Fruit fly (Drosophila melanogaster) whole organism, embryonic: ENCODE data around the gene Trim9.
A peak's percentile ranks its signal among the peaks of the same experiment; 100 is the strongest.

Experiments
- Asciz ChIP-seq: fragments of 200-800 bp; sonication (Bioruptor generic); optimal IDR thresholded peaks from 2 replicates; lab custom pipeline; 2017; ENCODE audit warnings: missing biosample characterization, mild to moderate bottlenecking, missing genetic modification characterization, missing genetic modification reagents
- BtbVII ChIP-seq: fragments of 200-800 bp; sonication (Bioruptor generic); optimal IDR thresholded peaks from 3 replicates; lab custom pipeline; 2017; ENCODE audit warnings: missing biosample characterization, mild to moderate bottlenecking, missing genetic modification characterization
- CG10543 ChIP-seq: fragments of 200-800 bp; sonication (Bioruptor generic); optimal IDR thresholded peaks from 3 replicates; lab custom pipeline; 2017; ENCODE audit warnings: missing biosample characterization, mild to moderate bottlenecking, missing genetic modification characterization, moderate library complexity
- CG12071 ChIP-seq: fragments of 200-800 bp; sonication (Bioruptor generic); optimal IDR thresholded peaks from 3 replicates; lab custom pipeline; 2018; ENCODE audit warnings: missing biosample characterization, mild to moderate bottlenecking, missing genetic modification characterization
- CG12769 ChIP-seq: fragments of 200-800 bp; sonication (Bioruptor generic); optimal IDR thresholded peaks from 2 replicates; lab custom pipeline; 2019; ENCODE audit warnings: missing biosample characterization, mild to moderate bottlenecking, missing genetic modification characterization, moderate library complexity
- CG13287 ChIP-seq: fragments of 200-800 bp; sonication (Bioruptor generic); IDR thresholded peaks from 2 replicates; pipeline ENCODE4 v1.3.6; 2022; ENCODE audit warnings: missing biosample characterization, missing genetic modification characterization; ENCODE audit not compliant: partially characterized antibody
- CG14014 ChIP-seq: fragments of 200-800 bp; sonication (Bioruptor generic); IDR thresholded peaks from 2 replicates; pipeline ENCODE4 v1.3.6; 2022; ENCODE audit warnings: missing biosample characterization, missing genetic modification characterization
- CG2199 ChIP-seq: fragments of 200-800 bp; sonication (Bioruptor generic); IDR thresholded peaks from 3 replicates; pipeline ENCODE4 v1.3.6; 2022; ENCODE audit warnings: missing biosample characterization, missing genetic modification characterization
- CG30020 ChIP-seq: fragments of 200-800 bp; optimal IDR thresholded peaks from 2 replicates; lab custom pipeline; 2019; ENCODE audit warnings: missing biosample characterization, mild to moderate bottlenecking, missing genetic modification characterization, moderate library complexity
- CG31224 ChIP-seq: fragments of 200-800 bp; sonication (Bioruptor generic); IDR thresholded peaks from 2 replicates; pipeline ENCODE4 v1.3.6; 2022; ENCODE audit warnings: missing biosample characterization, missing genetic modification characterization
- CG42726 ChIP-seq: fragments of 200-800 bp; sonication (Bioruptor generic); IDR thresholded peaks from 2 replicates; pipeline ENCODE4 v1.3.6; 2022; ENCODE audit warnings: missing biosample characterization, missing genetic modification characterization; ENCODE audit not compliant: partially characterized antibody
- CG6175 ChIP-seq: fragments of 200-800 bp; sonication (Bioruptor generic); IDR thresholded peaks from 3 replicates; pipeline ENCODE4 v1.3.6; 2022; ENCODE audit warnings: missing biosample characterization, missing genetic modification characterization
- CG6254 ChIP-seq: fragments of 200-800 bp; sonication (Bioruptor generic); optimal IDR thresholded peaks from 3 replicates; lab custom pipeline; 2017; ENCODE audit warnings: mild to moderate bottlenecking, missing biosample characterization, missing genetic modification reagents, missing genetic modification characterization
- CG6654 ChIP-seq: fragments of 200-800 bp; sonication (Bioruptor generic); optimal IDR thresholded peaks from 2 replicates; lab custom pipeline; 2017; ENCODE audit warnings: missing biosample characterization, mild to moderate bottlenecking, missing genetic modification characterization
- CG7357 ChIP-seq: fragments of 200-800 bp; sonication (Bioruptor generic); IDR thresholded peaks from 3 replicates; pipeline ENCODE4 v1.3.6; 2022; ENCODE audit warnings: missing biosample characterization, missing genetic modification characterization
- CG8290 ChIP-seq, 3 experiments: fragments of 200-800 bp; sonication (Bioruptor generic); optimal IDR thresholded peaks; 2 replicates each; lab custom pipeline; 2016 to 2019; ENCODE audit warnings: missing biosample characterization in 3 of 3, missing genetic modification characterization in 3 of 3, mild to moderate bottlenecking in 2 of 3, moderate library complexity in 1 of 3
- CG9727 ChIP-seq: fragments of 200-800 bp; sonication (Bioruptor generic); optimal IDR thresholded peaks from 3 replicates; lab custom pipeline; 2017; ENCODE audit warnings: missing biosample characterization, mild to moderate bottlenecking, missing genetic modification characterization
- Chrac-16 ChIP-seq: fragments of 200-800 bp; sonication (Bioruptor generic); optimal IDR thresholded peaks from 3 replicates; lab custom pipeline; 2016; ENCODE audit warnings: missing biosample characterization, missing genetic modification characterization
- Fer2 ChIP-seq: fragments of 200-800 bp; sonication (Bioruptor generic); optimal IDR thresholded peaks from 2 replicates; lab custom pipeline; 2018; ENCODE audit warnings: missing biosample characterization, mild to moderate bottlenecking, missing genetic modification characterization, moderate library complexity
- Hr78 ChIP-seq, 2 experiments: fragments of 200-800 bp in 1 of 2; fragments of >200 bp in 1 of 2; sonication (Bioruptor generic) in 1 of 2; optimal IDR thresholded peaks; 2 replicates each; lab custom pipeline; 2017 to 2019; ENCODE audit warnings: missing biosample characterization in 2 of 2, missing genetic modification characterization in 2 of 2, mild to moderate bottlenecking in 1 of 2, moderate library complexity in 1 of 2
- Mrtf ChIP-seq: fragments of 200-800 bp; sonication (Bioruptor generic); IDR thresholded peaks from 3 replicates; pipeline ENCODE4 v1.3.6; 2022; ENCODE audit warnings: missing biosample characterization, missing genetic modification characterization
- Nf-YA ChIP-seq: fragments of 200-800 bp; sonication (Bioruptor generic); IDR thresholded peaks from 2 replicates; pipeline ENCODE4 v1.3.6; 2022; ENCODE audit warnings: missing biosample characterization, missing genetic modification characterization
- abd-A ChIP-seq: fragments of 200-800 bp; sonication (Bioruptor generic); optimal IDR thresholded peaks from 3 replicates; lab custom pipeline; 2019; ENCODE audit warnings: missing biosample characterization, mild to moderate bottlenecking, missing genetic modification characterization, moderate library complexity
- chinmo ChIP-seq: fragments of 200-800 bp; sonication (Bioruptor generic); IDR thresholded peaks from 4 replicates; pipeline ENCODE4 v1.3.6; 2022; ENCODE audit warnings: missing biosample characterization, missing genetic modification characterization; ENCODE audit not compliant: partially characterized antibody
- chn ChIP-seq: fragments of 200-800 bp; sonication (Bioruptor generic); optimal IDR thresholded peaks from 2 replicates; lab custom pipeline; 2016; ENCODE audit warnings: missing biosample characterization, missing genetic modification characterization
- dmrt11E ChIP-seq: fragments of 200-800 bp; sonication (Bioruptor generic); optimal IDR thresholded peaks from 3 replicates; lab custom pipeline; 2018; ENCODE audit warnings: missing biosample characterization, mild to moderate bottlenecking, missing genetic modification characterization, moderate library complexity
- esg ChIP-seq: fragments of 200-800 bp; sonication (Bioruptor generic); conservative IDR thresholded peaks from 2 replicates; pipeline ENCODE4 v1.3.6; 2022; ENCODE audit warnings: missing biosample characterization, missing genetic modification characterization
- exex ChIP-seq: fragments of 200-800 bp; sonication (Bioruptor generic); optimal IDR thresholded peaks from 4 replicates; lab custom pipeline; 2018; ENCODE audit warnings: missing biosample characterization, mild to moderate bottlenecking, missing genetic modification characterization, moderate library complexity
- gem ChIP-seq: fragments of 200-800 bp; sonication (Bioruptor generic); optimal IDR thresholded peaks from 2 replicates; lab custom pipeline; 2019; ENCODE audit warnings: missing biosample characterization, mild to moderate bottlenecking, missing genetic modification characterization, moderate library complexity
- her ChIP-seq: fragments of 200-800 bp; sonication (Bioruptor generic); optimal IDR thresholded peaks from 2 replicates; lab custom pipeline; 2016; ENCODE audit warnings: missing biosample characterization, missing genetic modification characterization
- hth ChIP-seq: fragments of >200 bp; optimal IDR thresholded peaks from 2 replicates; lab custom pipeline; 2017; ENCODE audit warnings: inconsistent platforms
- kah ChIP-seq: fragments of 200-800 bp; sonication (Bioruptor generic); optimal IDR thresholded peaks from 2 replicates; lab custom pipeline; 2018; ENCODE audit warnings: missing biosample characterization, mild to moderate bottlenecking, missing genetic modification characterization
- kay ChIP-seq: fragments of 200-800 bp; sonication (Bioruptor generic); optimal IDR thresholded peaks from 2 replicates; lab custom pipeline; 2016; ENCODE audit warnings: missing biosample characterization, missing genetic modification characterization
- klu ChIP-seq: fragments of 200-800 bp; sonication (Bioruptor generic); IDR thresholded peaks from 2 replicates; pipeline ENCODE4 v1.3.6; 2022; ENCODE audit warnings: missing biosample characterization, missing genetic modification characterization
- nmo ChIP-seq: fragments of 200-800 bp; sonication (Bioruptor generic); optimal IDR thresholded peaks from 2 replicates; lab custom pipeline; 2018; ENCODE audit warnings: missing biosample characterization, mild to moderate bottlenecking, missing genetic modification characterization, moderate library complexity
- p53 ChIP-seq: fragments of 200-800 bp; sonication (Bioruptor generic); optimal IDR thresholded peaks from 2 replicates; lab custom pipeline; 2016; ENCODE audit warnings: missing biosample characterization, missing genetic modification characterization
- rib ChIP-seq: fragments of 200-800 bp; sonication (Bioruptor generic); IDR thresholded peaks from 2 replicates; pipeline ENCODE4 v1.3.6; 2022; ENCODE audit warnings: missing biosample characterization, missing genetic modification characterization
- sd ChIP-seq: fragments of 200-800 bp; sonication (Bioruptor generic); optimal IDR thresholded peaks from 3 replicates; lab custom pipeline; 2018; ENCODE audit warnings: missing biosample characterization, mild to moderate bottlenecking, missing genetic modification characterization, moderate library complexity
- slou ChIP-seq: fragments of 200-800 bp; sonication (Bioruptor generic); optimal IDR thresholded peaks from 3 replicates; lab custom pipeline; 2016; ENCODE audit warnings: missing biosample characterization, missing genetic modification characterization
- so ChIP-seq: fragments of 200-800 bp; sonication (Bioruptor generic); IDR thresholded peaks from 3 replicates; pipeline ENCODE4 v1.3.6; 2022; ENCODE audit warnings: missing biosample characterization, missing genetic modification characterization
- tgo ChIP-seq: fragments of 200-800 bp; sonication (Bioruptor generic); IDR thresholded peaks from 3 replicates; pipeline ENCODE4 v1.3.6; 2022; ENCODE audit warnings: missing biosample characterization, missing genetic modification characterization
- wek ChIP-seq: fragments of 200-800 bp; sonication (Bioruptor generic); optimal IDR thresholded peaks from 3 replicates; lab custom pipeline; 2018; ENCODE audit warnings: missing biosample characterization, mild to moderate bottlenecking, missing genetic modification characterization, moderate library complexity

Gene Trim9

DNA sequence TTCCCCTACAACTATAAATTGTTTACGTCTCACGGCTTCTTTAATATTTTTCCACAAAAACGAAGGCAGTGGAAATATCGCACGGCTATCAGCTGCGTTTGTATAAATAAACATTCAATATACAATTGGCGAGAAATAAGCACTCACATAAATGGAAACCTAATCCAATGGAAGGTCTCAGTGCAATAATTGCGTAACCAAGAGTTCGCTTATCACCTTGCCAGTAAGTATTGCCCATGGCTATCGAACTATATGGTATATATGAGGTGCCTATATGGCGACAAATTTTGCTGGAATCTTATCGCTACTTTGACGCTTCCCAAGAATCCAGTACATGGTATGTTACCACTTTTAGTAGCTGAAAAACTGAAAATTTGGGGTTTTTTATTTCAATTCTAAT lies 42.4 kb upstream of the Trim9 start (continued):
- TF ChIP-seq CG9727 (GFP tag; lab: Kevin White, UChicago), result no peak
- no peak for TF ChIP-seq Chrac-16 (GFP tag; lab: Kevin White, UChicago)
- TF ChIP-seq CG7357 (GFP tag; lab: Robert Waterston, UW), result no peak
- no peak for TF ChIP-seq Asciz
- no peak for TF ChIP-seq Mrtf
- no peak for TF ChIP-seq gem (tag; lab: Kevin White, UChicago)
- TF ChIP-seq tgo (GFP tag; lab: Robert Waterston, UW), result no peak
- no peak for TF ChIP-seq wek (GFP tag; lab: Kevin White, UChicago)
- TF ChIP-seq, all 482 proteins: peak for 12

DNA sequence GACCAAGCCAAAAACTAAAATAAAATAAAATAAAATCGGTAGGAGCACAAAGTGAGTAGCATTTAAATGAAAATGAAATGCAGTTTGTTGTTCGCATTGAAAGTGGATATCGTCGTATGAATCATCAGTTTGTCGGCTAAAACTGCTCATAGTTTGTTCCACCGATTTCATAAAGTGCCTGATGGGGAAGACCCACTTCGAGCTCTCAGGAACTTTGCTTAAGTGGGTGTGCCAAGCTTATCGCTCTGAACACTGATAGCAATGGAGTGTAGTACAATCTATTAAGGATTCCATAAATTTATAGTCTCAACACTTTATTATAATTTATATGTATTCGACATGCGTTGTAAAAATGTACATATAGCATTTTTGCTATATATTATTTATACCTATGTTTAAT lies 41.8 kb upstream of the Trim9 start:
- TF ChIP-seq CG30020, result no peak
- no peak for TF ChIP-seq chn
- no peak for TF ChIP-seq klu (GFP tag; lab: Robert Waterston, UW)
- TF ChIP-seq CG2199 (GFP tag; lab: Robert Waterston, UW), result peak; percentile 50; the same call in 1 of the 3 replicates
- peak; percentile 21 for TF ChIP-seq exex (tag; lab: Kevin White, UChicago)
- no peak for TF ChIP-seq esg (GFP tag; lab: Robert Waterston, UW)
- no peak for TF ChIP-seq CG42726 (GFP tag; lab: Robert Waterston, UW)
- no peak for TF ChIP-seq CG6254 (GFP tag; lab: Kevin White, UChicago)
- no peak for TF ChIP-seq CG8290 (GFP tag; optimal IDR thresholded peaks at IDR 0.05; lab: Kevin White, UChicago)
- TF ChIP-seq CG8290 (tag; optimal IDR thresholded peaks at IDR 0.05; lab: Kevin White, UChicago), result no peak
- TF ChIP-seq CG12071, result no peak
- TF ChIP-seq Nf-YA (GFP tag; lab: Robert Waterston, UW), result 0 out of 2 replicates have a peak, but pooled peaks have one; percentile 10
- TF ChIP-seq dmrt11E, result no peak
- TF ChIP-seq p53 (GFP tag; lab: Kevin White, UChicago), result no peak
- TF ChIP-seq CG10543 (GFP tag; lab: Kevin White, UChicago), result no peak
- no peak for TF ChIP-seq hth (lab: Kevin White, UChicago)

DNA sequence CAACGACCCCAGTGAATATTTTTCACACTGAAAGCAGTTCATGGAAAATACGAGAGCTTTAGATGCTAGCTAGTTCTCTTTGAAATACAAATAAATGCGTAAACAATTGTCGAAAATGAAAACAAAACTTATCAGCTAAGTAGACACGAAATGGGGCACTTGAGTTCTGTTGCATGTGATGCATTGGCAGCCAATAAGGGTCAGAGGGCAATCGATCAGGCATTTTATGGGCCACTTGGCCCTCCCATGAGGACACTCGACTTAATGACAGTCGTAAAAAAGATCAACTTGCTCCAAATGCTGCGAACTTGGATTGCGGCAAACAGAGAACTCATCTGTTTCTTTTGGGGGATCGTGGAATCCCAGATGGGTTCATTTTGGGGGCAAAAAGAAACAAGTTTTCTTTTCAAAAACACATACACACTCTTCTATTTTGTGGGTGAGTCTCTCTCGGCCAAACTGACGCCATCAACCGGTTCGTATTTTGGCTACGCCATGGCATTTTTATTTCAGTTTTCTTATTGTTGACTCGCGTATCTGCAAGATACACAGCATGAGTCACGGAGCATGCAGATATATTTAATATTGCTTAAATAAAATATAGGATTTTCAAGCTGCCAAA lies 41.2 kb upstream of the Trim9 start:
- TF ChIP-seq nmo (GFP tag; lab: Kevin White, UChicago), result no peak
- no peak for TF ChIP-seq Fer2 (tag; lab: Kevin White, UChicago)
- TF ChIP-seq CG13287, result peak; percentile 15; the same call in 1 of the 2 replicates
- TF ChIP-seq CG14014 (GFP tag; lab: Robert Waterston, UW), result 0 out of 2 replicates have a peak, but pooled peaks have one; percentile 23
- TF ChIP-seq so, result 0 out of 3 replicates have a peak, but pooled peaks have one; percentile 43
- no peak for TF ChIP-seq her (GFP tag; lab: Kevin White, UChicago)
- TF ChIP-seq chinmo (GFP tag; lab: Robert Waterston, UW), result peak; percentile 69; the same call in 1 of the 4 replicates
- 0 out of 2 replicates have a peak, but pooled peaks have one; percentile 46 for TF ChIP-seq CG31224 (GFP tag; lab: Robert Waterston, UW)
- no peak for TF ChIP-seq slou (GFP tag; lab: Kevin White, UChicago)
- 0 out of 3 replicates have a peak, but pooled peaks have one; percentile 12 for TF ChIP-seq CG6175 (GFP tag; lab: Robert Waterston, UW)
- TF ChIP-seq abd-A, result peak; percentile 37
- no peak for TF ChIP-seq CG6654
- TF ChIP-seq Hr78 (GFP tag; optimal IDR thresholded peaks at IDR 0.05; lab: Kevin White, UChicago), result peak in 1 of 2 experiments; percentile 96
- peak; percentile 28 for TF ChIP-seq CG12769 (tag; lab: Kevin White, UChicago)
- TF ChIP-seq rib, result 0 out of 2 replicates have a peak, but pooled peaks have one; percentile 27
- peak; percentile 22 for TF ChIP-seq kah (GFP tag; lab: Kevin White, UChicago)
- TF ChIP-seq kay (GFP tag; lab: Kevin White, UChicago), result peak; percentile 29
- peak; percentile 34 for TF ChIP-seq BtbVII (GFP tag; lab: Kevin White, UChicago)
- TF ChIP-seq sd (tag; lab: Kevin White, UChicago), result peak; percentile 85
